Fruit fly (Drosophila melanogaster) whole organism, embryonic: ENCODE data around the gene alphaTub84B.

Experiments
- Atf6 ChIP-seq: fragments of 200-800 bp; sonication (Bioruptor generic); IDR thresholded peaks from 2 replicates; pipeline ENCODE4 v1.3.6; 2022; ENCODE audit warnings: missing biosample characterization, missing genetic modification characterization
- CG10209 ChIP-seq: fragments of 200-800 bp; sonication (Bioruptor generic); optimal IDR thresholded peaks from 3 replicates; lab custom pipeline; 2017; ENCODE audit warnings: missing biosample characterization, mild to moderate bottlenecking, missing genetic modification characterization, missing genetic modification reagents
- CG12071 ChIP-seq: fragments of 200-800 bp; sonication (Bioruptor generic); optimal IDR thresholded peaks from 3 replicates; lab custom pipeline; 2018; ENCODE audit warnings: missing biosample characterization, mild to moderate bottlenecking, missing genetic modification characterization
- CG13894 ChIP-seq: fragments of 200-800 bp; sonication (Bioruptor generic); optimal IDR thresholded peaks from 3 replicates; lab custom pipeline; 2018; ENCODE audit warnings: missing biosample characterization, mild to moderate bottlenecking, missing genetic modification characterization, moderate library complexity
- CG14014 ChIP-seq: fragments of 200-800 bp; sonication (Bioruptor generic); IDR thresholded peaks from 2 replicates; pipeline ENCODE4 v1.3.6; 2022; ENCODE audit warnings: missing biosample characterization, missing genetic modification characterization
- CG14710 ChIP-seq: fragments of 200-800 bp; sonication (Bioruptor generic); optimal IDR thresholded peaks from 3 replicates; lab custom pipeline; 2019; ENCODE audit warnings: missing biosample characterization, mild to moderate bottlenecking, missing genetic modification characterization, moderate library complexity
- CG15269 ChIP-seq: fragments of 200-800 bp; sonication (Bioruptor generic); optimal IDR thresholded peaks from 2 replicates; lab custom pipeline; 2018; ENCODE audit warnings: missing biosample characterization, mild to moderate bottlenecking, missing genetic modification characterization, moderate library complexity
- CG1529 ChIP-seq: fragments of 200-800 bp; sonication (Bioruptor generic); optimal IDR thresholded peaks from 3 replicates; lab custom pipeline; 2018; ENCODE audit warnings: missing biosample characterization, missing genetic modification characterization
- CG15479 ChIP-seq: fragments of 200-800 bp; sonication (Bioruptor generic); optimal IDR thresholded peaks from 3 replicates; lab custom pipeline; 2019; ENCODE audit warnings: missing biosample characterization, mild to moderate bottlenecking, missing genetic modification characterization, moderate library complexity
- CG17829 ChIP-seq: fragments of 200-800 bp; optimal IDR thresholded peaks from 2 replicates; lab custom pipeline; 2019; ENCODE audit warnings: missing biosample characterization, mild to moderate bottlenecking, missing genetic modification characterization, moderate library complexity
- CG2199 ChIP-seq: fragments of 200-800 bp; sonication (Bioruptor generic); IDR thresholded peaks from 3 replicates; pipeline ENCODE4 v1.3.6; 2022; ENCODE audit warnings: missing biosample characterization, missing genetic modification characterization
- CG2202 ChIP-seq: fragments of 200-800 bp; sonication (Bioruptor generic); optimal IDR thresholded peaks from 2 replicates; lab custom pipeline; 2018; ENCODE audit warnings: missing biosample characterization, mild to moderate bottlenecking, missing genetic modification characterization
- CG30020 ChIP-seq: fragments of 200-800 bp; optimal IDR thresholded peaks from 2 replicates; lab custom pipeline; 2019; ENCODE audit warnings: missing biosample characterization, mild to moderate bottlenecking, missing genetic modification characterization, moderate library complexity
- CG3065 ChIP-seq: fragments of 200-800 bp; sonication (Bioruptor generic); optimal IDR thresholded peaks from 2 replicates; lab custom pipeline; 2016; ENCODE audit warnings: missing biosample characterization, missing genetic modification characterization
- CG31224 ChIP-seq: fragments of 200-800 bp; sonication (Bioruptor generic); IDR thresholded peaks from 2 replicates; pipeline ENCODE4 v1.3.6; 2022; ENCODE audit warnings: missing biosample characterization, missing genetic modification characterization
- CG31365 ChIP-seq: fragments of 200-800 bp; sonication (Bioruptor generic); optimal IDR thresholded peaks from 2 replicates; lab custom pipeline; 2018; ENCODE audit warnings: missing biosample characterization, mild to moderate bottlenecking, missing genetic modification characterization
- CG32767 ChIP-seq: fragments of 200-800 bp; sonication (Bioruptor generic); IDR thresholded peaks from 2 replicates; pipeline ENCODE4 v1.3.6; 2022; ENCODE audit warnings: missing biosample characterization, missing genetic modification characterization
- CG34224 ChIP-seq: fragments of 200-800 bp; sonication (Bioruptor generic); IDR thresholded peaks from 3 replicates; pipeline ENCODE4 v1.3.6; 2022; ENCODE audit warnings: missing biosample characterization, missing genetic modification characterization; ENCODE audit not compliant: partially characterized antibody
- CG34422 ChIP-seq: fragments of 200-800 bp; sonication (Bioruptor generic); IDR thresholded peaks from 3 replicates; pipeline ENCODE4 v1.3.6; 2022; ENCODE audit warnings: missing biosample characterization, missing genetic modification characterization
- CG4360 ChIP-seq: fragments of 200-800 bp; sonication (Bioruptor generic); IDR thresholded peaks from 2 replicates; pipeline ENCODE4 v1.3.6; 2022; ENCODE audit warnings: missing biosample characterization, missing genetic modification characterization
- CG5953 ChIP-seq: fragments of 200-800 bp; sonication (Bioruptor generic); IDR thresholded peaks from 2 replicates; pipeline ENCODE4 v1.3.6; 2022; ENCODE audit warnings: missing biosample characterization, missing genetic modification characterization
- CG8765 ChIP-seq: fragments of 200-800 bp; sonication (Bioruptor generic); IDR thresholded peaks from 2 replicates; pipeline ENCODE4 v1.3.6; 2022; ENCODE audit warnings: missing biosample characterization, missing genetic modification characterization
- D ChIP-seq, 2 experiments: fragments of 200-800 bp in 1 of 2; fragments of >200 bp in 1 of 2; sonication (Bioruptor generic) in 1 of 2; optimal IDR thresholded peaks; 2 replicates in 1 of 2; 3 replicates in 1 of 2; lab custom pipeline; 2017; ENCODE audit warnings: mild to moderate bottlenecking in 1 of 2, missing biosample characterization in 1 of 2, missing genetic modification characterization in 1 of 2, missing genetic modification reagents in 1 of 2
- HLHmδ ChIP-seq: fragments of 200-800 bp; sonication (Bioruptor generic); optimal IDR thresholded peaks from 2 replicates; lab custom pipeline; 2018; ENCODE audit warnings: missing biosample characterization, mild to moderate bottlenecking, missing genetic modification characterization, moderate library complexity
- Lim3 ChIP-seq: fragments of 200-800 bp; sonication (Bioruptor generic); IDR thresholded peaks from 2 replicates; pipeline ENCODE4 v1.3.6; 2022; ENCODE audit warnings: missing biosample characterization, missing genetic modification characterization
- MESR4 ChIP-seq: fragments of 200-800 bp; sonication (Bioruptor generic); optimal IDR thresholded peaks from 2 replicates; lab custom pipeline; 2018; ENCODE audit warnings: missing biosample characterization, mild to moderate bottlenecking, missing genetic modification characterization, moderate library complexity
- MTF-1 ChIP-seq: fragments of 200-800 bp; sonication (Bioruptor generic); optimal IDR thresholded peaks from 2 replicates; lab custom pipeline; 2018; ENCODE audit warnings: missing biosample characterization, mild to moderate bottlenecking, missing genetic modification characterization, borderline replicate concordance
- Med ChIP-seq: fragments of 200-800 bp; sonication (Bioruptor generic); peaks from one replicate; lab custom pipeline; 2016; ENCODE audit warnings: missing biosample characterization, missing genetic modification characterization, mild to moderate bottlenecking, inconsistent platforms, moderate library complexity
- YL-1 ChIP-seq: fragments of 200-800 bp; sonication (Bioruptor generic); optimal IDR thresholded peaks from 3 replicates; lab custom pipeline; 2017; ENCODE audit warnings: missing biosample characterization, mild to moderate bottlenecking, missing genetic modification characterization
- ac ChIP-seq: fragments of 200-800 bp; sonication (Bioruptor generic); optimal IDR thresholded peaks from 3 replicates; lab custom pipeline; 2017; ENCODE audit warnings: missing biosample characterization, mild to moderate bottlenecking, missing genetic modification characterization
- amos ChIP-seq: fragments of 200-800 bp; sonication (Bioruptor generic); IDR thresholded peaks from 2 replicates; pipeline ENCODE4 v1.3.6; 2022; ENCODE audit warnings: missing biosample characterization, missing genetic modification characterization; ENCODE audit not compliant: partially characterized antibody
- bbx ChIP-seq: fragments of 200-800 bp; sonication (Bioruptor generic); IDR thresholded peaks from 2 replicates; pipeline ENCODE4 v1.3.6; 2022; ENCODE audit warnings: missing biosample characterization, missing genetic modification characterization; ENCODE audit not compliant: partially characterized antibody
- caup ChIP-seq: fragments of 200-800 bp; sonication (Bioruptor generic); optimal IDR thresholded peaks from 3 replicates; lab custom pipeline; 2017; ENCODE audit warnings: missing biosample characterization, mild to moderate bottlenecking, missing genetic modification characterization, moderate library complexity; ENCODE audit not compliant: severe bottlenecking
- cg ChIP-seq: fragments of 200-800 bp; sonication (Bioruptor generic); optimal IDR thresholded peaks from 3 replicates; lab custom pipeline; 2019; ENCODE audit warnings: missing biosample characterization, mild to moderate bottlenecking, missing genetic modification characterization, moderate library complexity
- chm ChIP-seq: fragments of 200-800 bp; sonication (Bioruptor generic); IDR thresholded peaks from 2 replicates; pipeline ENCODE4 v1.3.6; 2022; ENCODE audit warnings: missing biosample characterization, missing genetic modification characterization
- ci ChIP-seq: fragments of 200-800 bp; sonication (Bioruptor generic); IDR thresholded peaks from 3 replicates; pipeline ENCODE4 v1.3.6; 2022; ENCODE audit warnings: missing biosample characterization, missing genetic modification characterization
- dmrt99B ChIP-seq: fragments of 200-800 bp; sonication (Bioruptor generic); optimal IDR thresholded peaks from 2 replicates; lab custom pipeline; 2018; ENCODE audit warnings: missing biosample characterization, mild to moderate bottlenecking, missing genetic modification characterization, moderate library complexity
- en ChIP-seq: fragments of 200-800 bp; sonication (Bioruptor generic); optimal IDR thresholded peaks from 2 replicates; lab custom pipeline; 2016; ENCODE audit warnings: missing biosample characterization, missing genetic modification characterization
- fd96Cb ChIP-seq: fragments of 200-800 bp; sonication (Bioruptor generic); optimal IDR thresholded peaks from 2 replicates; lab custom pipeline; 2018; ENCODE audit warnings: missing biosample characterization, mild to moderate bottlenecking, missing genetic modification characterization, moderate library complexity
- ham ChIP-seq: fragments of 200-800 bp; sonication (Bioruptor generic); IDR thresholded peaks from 2 replicates; pipeline ENCODE4 v1.3.6; 2022; ENCODE audit warnings: missing biosample characterization, missing genetic modification characterization
- kni ChIP-seq: fragments of 200-800 bp; sonication (Bioruptor generic); optimal IDR thresholded peaks from 3 replicates; lab custom pipeline; 2017; ENCODE audit warnings: mild to moderate bottlenecking, missing biosample characterization, missing genetic modification reagents, missing genetic modification characterization
- lov ChIP-seq, 2 experiments: fragments of 200-800 bp in 1 of 2; fragments of >200 bp in 1 of 2; sonication (Bioruptor generic) in 1 of 2; IDR thresholded peaks in 1 of 2; optimal IDR thresholded peaks in 1 of 2; 2 replicates in 1 of 2; 3 replicates in 1 of 2; pipeline versions ENCODE4 v1.3.6 to Lab custom; 2017 to 2022; ENCODE audit warnings: missing biosample characterization in 1 of 2, missing genetic modification characterization in 1 of 2
- nerfin-1 ChIP-seq: fragments of 200-800 bp; sonication (Bioruptor generic); optimal IDR thresholded peaks from 3 replicates; lab custom pipeline; 2019; ENCODE audit warnings: missing biosample characterization, mild to moderate bottlenecking, missing genetic modification characterization, moderate library complexity
- sd ChIP-seq: fragments of 200-800 bp; sonication (Bioruptor generic); optimal IDR thresholded peaks from 3 replicates; lab custom pipeline; 2018; ENCODE audit warnings: missing biosample characterization, mild to moderate bottlenecking, missing genetic modification characterization, moderate library complexity
- tap ChIP-seq: fragments of 200-800 bp; optimal IDR thresholded peaks from 3 replicates; lab custom pipeline; 2019; ENCODE audit warnings: missing biosample characterization, mild to moderate bottlenecking, missing genetic modification characterization, moderate library complexity
- twi ChIP-seq: fragments of 200-800 bp; optimal IDR thresholded peaks from 2 replicates; lab custom pipeline; 2019; ENCODE audit warnings: missing biosample characterization, mild to moderate bottlenecking, missing genetic modification characterization, moderate library complexity

The alphaTub84B gene

dm6 chr3R:7089522-7090336 lies 3.3 kb downstream of the alphaTub84B start:
- TF ChIP-seq nerfin-1 (peak; percentile 67), MTF-1 (GFP tag; lab: Kevin White, UChicago) (no peak), CG32767 (GFP tag; lab: Robert Waterston, UW) (peak; percentile 80; the same call in 1 of the 2 replicates), CG13894 (tag; lab: Kevin White, UChicago) (peak; percentile 74), CG2199 (GFP tag; lab: Robert Waterston, UW) (peak; percentile 77; the same call in 2 of the 3 replicates), en (no peak), CG12071 (GFP tag; lab: Kevin White, UChicago) (no peak), dmrt99B (no peak), CG2202 (tag; lab: Kevin White, UChicago) (no peak), ham (GFP tag; lab: Robert Waterston, UW) (no peak), D (optimal IDR thresholded peaks at IDR 0.05; lab: Kevin White, UChicago) (peak; percentile 93), D (GFP tag; optimal IDR thresholded peaks at IDR 0.05; lab: Kevin White, UChicago) (no peak), MESR4 (GFP tag; lab: Kevin White, UChicago) (peak; percentile 19), fd96Cb (tag; lab: Kevin White, UChicago) (no peak), Atf6 (GFP tag; lab: Robert Waterston, UW) (no peak), twi (tag; lab: Kevin White, UChicago) (peak; percentile 81), CG4360 (GFP tag; lab: Robert Waterston, UW) (peak; percentile 42; the same call in 1 of the 2 replicates), CG34224 (GFP tag; lab: Robert Waterston, UW) (peak; percentile 40; the same call in 1 of the 3 replicates), ac (GFP tag; lab: Kevin White, UChicago) (peak; percentile 79), bbx (GFP tag; lab: Robert Waterston, UW) (peak; percentile 36; the same call in 1 of the 2 replicates), CG31224 (GFP tag; lab: Robert Waterston, UW) (peak; percentile 65), chm (GFP tag; lab: Robert Waterston, UW) (peak; percentile 45; the same call in 1 of the 2 replicates), lov (optimal IDR thresholded peaks at IDR 0.05; lab: Kevin White, UChicago) (no peak), lov (GFP tag; IDR thresholded peaks at IDR 0.05; lab: Robert Waterston, UW) (no peak), CG1529 (GFP tag; lab: Kevin White, UChicago) (peak; percentile 10), cg (peak; percentile 75), HLHmδ (GFP tag; lab: Kevin White, UChicago) (peak; percentile 61), Lim3 (GFP tag; lab: Robert Waterston, UW) (no peak), CG31365 (no peak), YL-1 (GFP tag; lab: Kevin White, UChicago) (peak; percentile 17), CG14014 (GFP tag; lab: Robert Waterston, UW) (0 out of 2 replicates have a peak, but pooled peaks have one; percentile 11), CG10209 (GFP tag; lab: Kevin White, UChicago) (peak; percentile 15), amos (0 out of 2 replicates have a peak, but pooled peaks have one; percentile 11), CG14710 (peak; percentile 12), CG34422 (GFP tag; lab: Robert Waterston, UW) (peak; percentile 70; the same call in 1 of the 3 replicates), CG8765 (no peak), caup (peak; percentile 3), CG15269 (tag; lab: Kevin White, UChicago) (no peak), CG15479 (peak; percentile 70), tap (tag; lab: Kevin White, UChicago) (peak; percentile 15), CG5953 (GFP tag; lab: Robert Waterston, UW) (no peak), sd (tag; lab: Kevin White, UChicago) (peak; percentile 34), CG17829 (tag; lab: Kevin White, UChicago) (peak; percentile 27), kni (GFP tag; lab: Kevin White, UChicago) (peak; percentile 84), ci (GFP tag; lab: Robert Waterston, UW) (peak; percentile 53; the same call in 1 of the 3 replicates), Med (peak; percentile 41), CG3065 (GFP tag; lab: Kevin White, UChicago) (no peak), CG30020 (tag; lab: Kevin White, UChicago) (peak; percentile 67)
